Worm (Caenorhabditis elegans) whole organism, L4 larva: Measurements from ENCODE around the gene dph-1.

Experiments used
- T26A8.4 ChIP-seq: fragments of 200-800 bp; sonication (Bioruptor generic); IDR thresholded peaks from 2 replicates; pipeline ENCODE4 v1.3.6; 2022; ENCODE audit warnings: missing genetic modification characterization, missing compliant biosample characterization
- aha-1 ChIP-seq: fragments of 150-350 bp; peaks from one replicate; lab custom pipeline; 2014; ENCODE audit warnings: missing biosample characterization, missing genetic modification characterization
- aly-2 ChIP-seq: sonication (generic microtip); optimal IDR thresholded peaks from 2 replicates; lab custom pipeline; 2018; ENCODE audit warnings: missing biosample characterization, missing genetic modification characterization
- ama-1 ChIP-seq: fragments of 150-350 bp; optimal IDR thresholded peaks from 2 replicates; lab custom pipeline; 2014; ENCODE audit warnings: inconsistent platforms, mixed read lengths
- arid-1 ChIP-seq: fragments of 200-800 bp; sonication (Bioruptor generic); conservative IDR thresholded peaks from 2 replicates; pipeline ENCODE4 v1.3.6; 2022; ENCODE audit warnings: missing genetic modification reagents, missing genetic modification characterization, missing compliant biosample characterization
- ceh-62 ChIP-seq: sonication (generic microtip); optimal IDR thresholded peaks from 2 replicates; lab custom pipeline; 2017; ENCODE audit warnings: missing biosample characterization, missing genetic modification characterization
- ctbp-1 ChIP-seq: fragments of 200-800 bp; sonication (Bioruptor generic); IDR thresholded peaks from 2 replicates; pipeline ENCODE4 v1.3.6; 2022; ENCODE audit warnings: missing genetic modification reagents, missing genetic modification characterization, missing compliant biosample characterization
- daf-16 ChIP-seq, 3 experiments: sonication (generic microtip); optimal IDR thresholded peaks; 2 replicates each; lab custom pipeline; 2016 to 2017; ENCODE audit warnings: missing genetic modification characterization in 3 of 3, missing genetic modification reagents in 3 of 3, mild to moderate bottlenecking in 2 of 3, missing compliant biosample characterization in 2 of 3, missing biosample characterization in 1 of 3, moderate library complexity in 1 of 3
- dmd-6 ChIP-seq: fragments of 200-800 bp; sonication (Bioruptor generic); IDR thresholded peaks from 2 replicates; pipeline ENCODE4 v1.3.6; 2022; ENCODE audit warnings: missing genetic modification reagents, missing genetic modification characterization, missing compliant biosample characterization
- dmd-8 ChIP-seq: fragments of 200-800 bp; sonication (Bioruptor generic); IDR thresholded peaks from 2 replicates; pipeline ENCODE4 v1.3.6; 2022; ENCODE audit warnings: missing genetic modification characterization, missing compliant biosample characterization
- dve-1 ChIP-seq: sonication (generic microtip); optimal IDR thresholded peaks from 2 replicates; lab custom pipeline; 2017; ENCODE audit warnings: antibody characterized with exemption, mild to moderate bottlenecking, missing genetic modification characterization, missing compliant biosample characterization; ENCODE audit not compliant: insufficient read depth
- fkh-10 ChIP-seq: fragments of 150-350 bp; optimal IDR thresholded peaks from 2 replicates; lab custom pipeline; 2014; ENCODE audit warnings: missing biosample characterization, missing genetic modification reagents, missing genetic modification characterization
- gei-8 ChIP-seq: fragments of 200-800 bp; sonication (Bioruptor generic); optimal IDR thresholded peaks from 2 replicates; lab custom pipeline; 2018; ENCODE audit warnings: mild to moderate bottlenecking, missing genetic modification characterization, missing compliant biosample characterization
- hlh-11 ChIP-seq: fragments of 200-800 bp; sonication (Bioruptor generic); optimal IDR thresholded peaks from 2 replicates; lab custom pipeline; 2018; ENCODE audit warnings: mild to moderate bottlenecking, missing genetic modification characterization, missing compliant biosample characterization
- hlh-30 ChIP-seq: sonication (generic microtip); optimal IDR thresholded peaks from 2 replicates; lab custom pipeline; 2017; ENCODE audit warnings: antibody characterized with exemption, mild to moderate bottlenecking, missing genetic modification characterization, missing compliant biosample characterization; ENCODE audit not compliant: insufficient read depth
- hmg-1.1 ChIP-seq: fragments of 200-800 bp; sonication (Bioruptor generic); IDR thresholded peaks from 2 replicates; pipeline ENCODE4 v1.3.6; 2022; ENCODE audit warnings: missing genetic modification reagents, missing genetic modification characterization, missing compliant biosample characterization
- lin-13 ChIP-seq: fragments of 150-350 bp; optimal IDR thresholded peaks from 2 replicates; lab custom pipeline; 2014; ENCODE audit warnings: missing biosample characterization, missing genetic modification reagents, missing genetic modification characterization
- lin-29 ChIP-seq: fragments of 200-800 bp; sonication (Bioruptor generic); IDR thresholded peaks from 2 replicates; pipeline ENCODE4 v1.3.6; 2022; ENCODE audit warnings: missing genetic modification reagents, missing genetic modification characterization, missing compliant biosample characterization
- lir-3 ChIP-seq: sonication (generic microtip); optimal IDR thresholded peaks from 2 replicates; lab custom pipeline; 2016; ENCODE audit warnings: mild to moderate bottlenecking, missing genetic modification characterization, missing compliant biosample characterization
- lsy-2 ChIP-seq, 2 experiments: fragments of 150-350 bp in 1 of 2; sonication (generic microtip) in 1 of 2; optimal IDR thresholded peaks; 2 replicates each; lab custom pipeline; 2014 to 2017; ENCODE audit warnings: missing biosample characterization in 2 of 2, missing genetic modification characterization in 2 of 2
- madf-5 ChIP-seq, 2 experiments: fragments of 200-800 bp; sonication (Bioruptor generic); IDR thresholded peaks; 2 replicates each; pipeline ENCODE4 v1.3.6; 2022; ENCODE audit warnings: missing compliant biosample characterization in 2 of 2, missing genetic modification characterization in 2 of 2
- mdl-1 ChIP-seq, 2 experiments: fragments of 150-350 bp in 1 of 2; sonication (generic microtip) in 1 of 2; optimal IDR thresholded peaks; 2 replicates each; lab custom pipeline; 2014 to 2017; ENCODE audit warnings: missing biosample characterization in 2 of 2, missing genetic modification characterization in 2 of 2
- mep-1 ChIP-seq: fragments of 150-350 bp; sonication (generic microtip); optimal IDR thresholded peaks from 3 replicates; lab custom pipeline; 2014; ENCODE audit warnings: missing biosample characterization, missing genetic modification characterization
- mxl-2 ChIP-seq: fragments of 200-800 bp; sonication (Bioruptor generic); conservative IDR thresholded peaks from 2 replicates; pipeline ENCODE4 v1.3.6; 2022; ENCODE audit warnings: missing genetic modification reagents, missing genetic modification characterization, missing compliant biosample characterization
- nhr-10 ChIP-seq: fragments of 150-350 bp; optimal IDR thresholded peaks from 2 replicates; lab custom pipeline; 2014; ENCODE audit warnings: missing biosample characterization, missing genetic modification characterization
- nhr-11 ChIP-seq: fragments of 150-350 bp; optimal IDR thresholded peaks from 2 replicates; lab custom pipeline; 2014; ENCODE audit warnings: missing biosample characterization, missing genetic modification characterization
- nhr-237 ChIP-seq: sonication (generic microtip); optimal IDR thresholded peaks from 2 replicates; lab custom pipeline; 2017; ENCODE audit warnings: missing biosample characterization, missing genetic modification characterization
- nhr-25 ChIP-seq: sonication (generic microtip); optimal IDR thresholded peaks from 2 replicates; lab custom pipeline; 2017; ENCODE audit warnings: missing genetic modification characterization, mild to moderate bottlenecking, missing compliant biosample characterization, antibody characterized with exemption, moderate library complexity, borderline replicate concordance; ENCODE audit not compliant: insufficient read depth
- nhr-28 ChIP-seq: fragments of 150-350 bp; optimal IDR thresholded peaks from 2 replicates; lab custom pipeline; 2014; ENCODE audit warnings: missing biosample characterization, missing genetic modification characterization
- nhr-6 ChIP-seq: fragments of 150-350 bp; optimal IDR thresholded peaks from 2 replicates; lab custom pipeline; 2014; ENCODE audit warnings: missing biosample characterization, missing genetic modification characterization
- pha-4 ChIP-seq, 2 experiments: fragments of 150-350 bp in 1 of 2; fragments of 200-800 bp in 1 of 2; sonication (Bioruptor generic) in 1 of 2; IDR thresholded peaks in 1 of 2; optimal IDR thresholded peaks in 1 of 2; 2 replicates each; pipeline versions ENCODE4 v1.3.6 to Lab custom; 2014 to 2022; ENCODE audit warnings: missing genetic modification characterization in 2 of 2, missing genetic modification reagents in 2 of 2, missing biosample characterization in 1 of 2, missing compliant biosample characterization in 1 of 2
- php-3 ChIP-seq: fragments of 200-800 bp; sonication (Bioruptor generic); IDR thresholded peaks from 2 replicates; pipeline ENCODE4 v1.3.6; 2022; ENCODE audit warnings: missing genetic modification reagents, missing genetic modification characterization, missing compliant biosample characterization
- pqm-1 ChIP-seq: sonication (generic microtip); optimal IDR thresholded peaks from 2 replicates; lab custom pipeline; 2017; ENCODE audit warnings: missing biosample characterization, missing genetic modification characterization
- rbr-2 ChIP-seq: sonication (generic microtip); optimal IDR thresholded peaks from 2 replicates; lab custom pipeline; 2016; ENCODE audit warnings: missing genotype, missing genetic modification characterization, missing compliant biosample characterization
- sdz-12 ChIP-seq: fragments of 200-800 bp; sonication (Bioruptor generic); optimal IDR thresholded peaks from 2 replicates; lab custom pipeline; 2018; ENCODE audit warnings: mild to moderate bottlenecking, missing genetic modification characterization, missing compliant biosample characterization
- snpc-4 ChIP-seq: fragments of 150-350 bp; optimal IDR thresholded peaks from 2 replicates; lab custom pipeline; 2014; ENCODE audit warnings: missing biosample characterization, missing genetic modification characterization
- tra-1 ChIP-seq: fragments of 200-800 bp; sonication (Bioruptor generic); IDR thresholded peaks from 2 replicates; pipeline ENCODE4 v1.3.6; 2022; ENCODE audit warnings: missing genetic modification reagents, missing genetic modification characterization, missing compliant biosample characterization
- unc-130 ChIP-seq: sonication (generic microtip); optimal IDR thresholded peaks from 2 replicates; lab custom pipeline; 2016; ENCODE audit warnings: missing genetic modification reagents, missing genetic modification characterization, missing compliant biosample characterization
- unc-62 ChIP-seq, 3 experiments: fragments of 150-350 bp in 1 of 3; sonication (generic microtip); optimal IDR thresholded peaks in 2 of 3; peaks in 1 of 3; 1 replicate in 1 of 3; 2 replicates in 2 of 3; lab custom pipeline; 2014 to 2017; ENCODE audit warnings: missing biosample characterization in 3 of 3, missing genetic modification characterization in 3 of 3, missing genetic modification reagents in 3 of 3, missing genotype in 1 of 3

dph-1 gene

ce11 chrIII:3664224-3664623 lies 42.5 kb upstream of the dph-1 start, which contains the start of gene C46F11.4 (continued):
- no peak for TF ChIP-seq sdz-12 (GFP tag; lab: Kevin White, UChicago)
- peak; percentile 14 for TF ChIP-seq unc-130
- peak; percentile 15 for TF ChIP-seq nhr-6
- peak; percentile 40 for TF ChIP-seq dve-1 (tag; lab: Kevin White, UChicago)
- peak; percentile 67 for TF ChIP-seq hlh-30 (tag; lab: Kevin White, UChicago)
- no peak for TF ChIP-seq aly-2 (tag; lab: Kevin White, UChicago)
- no peak for TF ChIP-seq pqm-1
- TF ChIP-seq mdl-1 (tag; optimal IDR thresholded peaks at IDR 0.05; lab: Kevin White, UChicago), result no peak
- peak; percentile 66 for TF ChIP-seq mep-1
- no peak for TF ChIP-seq pha-4 (GFP tag; IDR thresholded peaks at IDR 0.05; lab: Robert Waterston, UW)
- no peak for TF ChIP-seq pha-4 (tag; optimal IDR thresholded peaks at IDR 0.05; lab: Kevin White, UChicago)
- peak; percentile 92 for TF ChIP-seq nhr-28 (tag; lab: Kevin White, UChicago)
- peak; percentile 45 for TF ChIP-seq lin-13
- peak; percentile 36; the same call in 1 of the 2 replicates for TF ChIP-seq arid-1 (GFP tag; lab: Robert Waterston, UW)
- TF ChIP-seq lir-3 (tag; lab: Kevin White, UChicago), result no peak

ce11 chrIII:3670336-3670735 lies 36.4 kb upstream of the dph-1 start, which contains the start of gene C46F11.6:
TSS of gene C46F11.6 (minus strand) at chrIII:3670436.
- no peak for TF ChIP-seq T26A8.4
- TF ChIP-seq unc-62 (GFP tag; optimal IDR thresholded peaks at IDR 0.05 in 1 of 2; lab: Kevin White, UChicago), result peak in 1 of 2 experiments; percentile 58
- no peak for TF ChIP-seq unc-62 (tag; optimal IDR thresholded peaks at IDR 0.05; lab: Kevin White, UChicago)
- TF ChIP-seq php-3 (GFP tag; lab: Robert Waterston, UW), result no peak
- TF ChIP-seq snpc-4, result no peak
- TF ChIP-seq, all 104 proteins: peak for 1

ce11 chrIII:3670984-3671383 lies 35.7 kb upstream of the dph-1 start:
- no peak for TF ChIP-seq nhr-6
- TF ChIP-seq hmg-1.1 (GFP tag; lab: Robert Waterston, UW), result 0 out of 2 replicates have a peak, but pooled peaks have one; percentile 8
- no peak for TF ChIP-seq lin-29
- TF ChIP-seq nhr-11 (tag; lab: Kevin White, UChicago), result peak; percentile 32
- peak in 1 of 2 experiments; percentile 36 for TF ChIP-seq lsy-2 (tag; optimal IDR thresholded peaks at IDR 0.05; lab: Kevin White, UChicago)
- TF ChIP-seq nhr-237 (tag; lab: Kevin White, UChicago), result no peak
- no peak for TF ChIP-seq ctbp-1 (GFP tag; lab: Robert Waterston, UW)
- no peak for TF ChIP-seq dmd-8 (GFP tag; lab: Robert Waterston, UW)
- no peak for TF ChIP-seq pqm-1
- no peak for TF ChIP-seq php-3 (GFP tag; lab: Robert Waterston, UW)

- TF ChIP-seq mxl-2 (GFP tag; lab: Robert Waterston, UW) (no peak), nhr-25 (tag; lab: Kevin White, UChicago) (peak; percentile 20), hlh-11 (tag; lab: Kevin White, UChicago) (peak; percentile 24), hlh-30 (tag; lab: Kevin White, UChicago) (peak; percentile 9), ama-1 (lab: Kevin White, UChicago) (no peak), hmg-1.1 (GFP tag; lab: Robert Waterston, UW) (peak; percentile 37; the same call in 1 of the 2 replicates), aha-1 (tag; lab: Kevin White, UChicago) (no peak), lsy-2 (tag; optimal IDR thresholded peaks at IDR 0.05; lab: Kevin White, UChicago) (peak in 1 of 2 experiments; percentile 37), dmd-6 (GFP tag; lab: Robert Waterston, UW) (0 out of 2 replicates have a peak, but pooled peaks have one; percentile 7), nhr-10 (tag; lab: Kevin White, UChicago) (no peak), gei-8 (GFP tag; lab: Kevin White, UChicago) (no peak), daf-16 (GFP tag; optimal IDR thresholded peaks at IDR 0.05; lab: Kevin White, UChicago) (no peak), daf-16 (tag; optimal IDR thresholded peaks at IDR 0.05; lab: Kevin White, UChicago) (no peak), madf-5 (GFP tag; IDR thresholded peaks at IDR 0.05; lab: Robert Waterston, UW) (no peak), tra-1 (GFP tag; lab: Robert Waterston, UW) (no peak), nhr-28 (tag; lab: Kevin White, UChicago) (peak; percentile 21), fkh-10 (peak; percentile 41), rbr-2 (tag; lab: Kevin White, UChicago) (peak; percentile 40), ceh-62 (tag; lab: Kevin White, UChicago) (no peak), mep-1 (peak; percentile 47)
Measured at ce11 chrIII:3672839-3673238, 33.8 kb upstream of the dph-1 start.
